Worm (Caenorhabditis elegans): Measurements from ENCODE around the gene K12H6.9.

DNA sequence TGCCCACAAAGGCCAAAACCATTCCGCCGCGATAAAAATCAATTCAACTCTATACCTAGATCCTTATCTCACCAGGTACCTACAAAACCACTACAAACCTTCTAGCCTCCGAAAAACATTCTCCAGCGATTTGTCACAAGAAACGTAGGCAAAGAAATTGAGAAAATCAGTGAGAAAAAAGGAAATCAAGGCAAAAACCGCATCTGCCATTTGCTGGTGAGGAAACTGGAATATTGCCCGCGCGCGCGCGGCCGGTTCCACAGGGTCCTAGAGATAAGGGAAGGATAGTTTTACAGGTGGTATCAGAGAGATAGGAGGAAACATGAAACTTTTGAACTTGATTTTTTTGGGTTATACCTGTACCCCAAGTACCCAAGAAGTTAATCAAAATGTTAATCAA lies 33.4 kb downstream of the K12H6.9 start:
- TF ChIP-seq unc-130 (GFP tag; optimal IDR thresholded peaks at IDR 0.05) (no peak), tbp1 (GFP tag; optimal IDR thresholded peaks at IDR 0.05) (no peak), egl-44 (GFP tag; IDR thresholded peaks at IDR 0.05) (no peak), rpc-1 (optimal IDR thresholded peaks at IDR 0.05) (no peak), rpc-1 (tag; optimal IDR thresholded peaks at IDR 0.05) (no peak)
